Worm (Caenorhabditis elegans) whole organism, midembryonic: ENCODE results near the gene W08E12.9.

ENCODE experiments used
- T22C8.4 ChIP-seq: fragments of 200-800 bp; sonication (Bioruptor generic); IDR thresholded peaks from 2 replicates; pipeline ENCODE4 v1.3.6; 2022; ENCODE audit warnings: missing genetic modification characterization, missing compliant biosample characterization
- flt-1 ChIP-seq: fragments of 200-800 bp; sonication (Bioruptor generic); IDR thresholded peaks from 2 replicates; pipeline ENCODE4 v1.3.6; 2022; ENCODE audit warnings: missing genetic modification characterization, missing compliant biosample characterization
- med-1 ChIP-seq: sonication (generic microtip); optimal IDR thresholded peaks from 2 replicates; lab custom pipeline; 2017; ENCODE audit warnings: missing genetic modification characterization, mild to moderate bottlenecking, missing compliant biosample characterization, antibody characterized with exemption, missing genetic modification reagents; ENCODE audit not compliant: insufficient read depth
- ref-1 ChIP-seq: fragments of 200-800 bp; sonication (Bioruptor generic); conservative IDR thresholded peaks from 2 replicates; pipeline ENCODE4 v1.3.6; 2022; ENCODE audit warnings: missing genetic modification reagents, missing genetic modification characterization, missing compliant biosample characterization
- ztf-23 ChIP-seq: fragments of 200-800 bp; sonication (Bioruptor generic); IDR thresholded peaks from 2 replicates; pipeline ENCODE4 v1.3.6; 2022; ENCODE audit warnings: missing genetic modification reagents, missing genetic modification characterization, missing compliant biosample characterization
- ztf-29 ChIP-seq: fragments of 200-800 bp; sonication (Bioruptor generic); IDR thresholded peaks from 2 replicates; pipeline ENCODE4 v1.3.6; 2022; ENCODE audit warnings: missing genetic modification reagents, missing genetic modification characterization, missing compliant biosample characterization

ce11 chrIV:3345484-3345883 lies 38.1 kb upstream of the W08E12.9 start:
- no peak for TF ChIP-seq ztf-29
- TF ChIP-seq ref-1 = no peak
- no peak for TF ChIP-seq ztf-23 (GFP tag; lab: Robert Waterston, UW)
- no peak for TF ChIP-seq flt-1 (GFP tag; lab: Robert Waterston, UW)
- TF ChIP-seq T22C8.4 (GFP tag; lab: Robert Waterston, UW) = no peak
- TF ChIP-seq med-1 (GFP tag; lab: Kevin White, UChicago) = no peak
